Worm (Caenorhabditis elegans): Measurements from ENCODE around the gene C10A4.1.

DNA sequence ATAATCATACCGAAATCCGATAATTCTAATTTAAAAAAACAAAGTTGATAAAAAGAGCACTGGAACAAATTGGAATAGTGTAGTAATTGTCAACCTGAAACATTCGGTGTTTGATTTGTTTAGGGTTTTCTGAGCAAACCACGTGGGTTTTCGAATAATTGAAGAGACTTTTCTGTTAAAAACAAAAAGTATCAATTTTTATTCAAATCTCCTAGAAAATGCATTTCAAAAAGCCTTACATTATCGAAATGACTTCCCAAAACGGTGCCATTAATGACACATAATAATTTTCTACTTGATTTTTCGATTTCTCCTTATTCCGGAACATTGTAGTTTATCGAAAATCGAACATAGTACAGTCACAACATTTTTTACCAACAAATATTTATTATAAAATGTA lies 18.2 kb upstream of the C10A4.1 start, which contains the start of gene C10A4.13:
- TF ChIP-seq nhr-237 (tag; optimal IDR thresholded peaks at IDR 0.05), result no peak
- no peak for TF ChIP-seq F44E2.7 (GFP tag; IDR thresholded peaks at IDR 0.05)
- no peak for TF ChIP-seq nhr-6 (tag; optimal IDR thresholded peaks at IDR 0.05)
- TF ChIP-seq ceh-82 (tag; optimal IDR thresholded peaks at IDR 0.05), result no peak
- no peak for TF ChIP-seq nhr-11 (tag; optimal IDR thresholded peaks at IDR 0.05)
- no peak for TF ChIP-seq ceh-32 (tag; optimal IDR thresholded peaks at IDR 0.05; ENCODE audit: poor library complexity)
- TF ChIP-seq ZK337.2 (GFP tag; IDR thresholded peaks at IDR 0.05), result no peak
- TF ChIP-seq unc-62 (GFP tag; optimal IDR thresholded peaks at IDR 0.05 in 1 of 2), result no peak
- TF ChIP-seq unc-62 (tag; optimal IDR thresholded peaks at IDR 0.05), result no peak
- TF ChIP-seq madf-9 (GFP tag; conservative IDR thresholded peaks at IDR 0.05), result no peak
- no peak for TF ChIP-seq R02D3.7 (tag; optimal IDR thresholded peaks at IDR 0.05)
- TF ChIP-seq snpc-4 (tag; optimal IDR thresholded peaks at IDR 0.05), result no peak
